Worm (Caenorhabditis elegans) whole organism, late embryonic: ENCODE results near the gene cest-30.

ENCODE experiments used
- ceh-9 ChIP-seq: sonication (generic microtip); optimal IDR thresholded peaks from 2 replicates; lab custom pipeline; 2016; ENCODE audit warnings: mild to moderate bottlenecking, missing genetic modification characterization, inconsistent platforms, missing compliant biosample characterization
- eyg-1 ChIP-seq: sonication (generic microtip); optimal IDR thresholded peaks from 2 replicates; lab custom pipeline; 2016; ENCODE audit warnings: missing genotype, missing genetic modification characterization, missing compliant biosample characterization
- nfya-1 ChIP-seq: sonication (generic microtip); optimal IDR thresholded peaks from 2 replicates; lab custom pipeline; 2017; ENCODE audit warnings: missing genetic modification characterization, mild to moderate bottlenecking, missing compliant biosample characterization, antibody characterized with exemption, moderate library complexity
- pqm-1 ChIP-seq: sonication (generic microtip); optimal IDR thresholded peaks from 2 replicates; lab custom pipeline; 2016; ENCODE audit warnings: missing genetic modification characterization, missing compliant biosample characterization

- TF ChIP-seq pqm-1 (no peak), eyg-1 (no peak), ceh-9 (tag; lab: Kevin White, UChicago) (no peak), nfya-1 (tag; lab: Kevin White, UChicago) (no peak)
These were observed 40.5 kb upstream of the cest-30 start, which contains the start of gene ncx-2 for ce11 chrV:5303389-5303788.
